Worm (Caenorhabditis elegans) whole organism, L4/young adult: ENCODE data around the gene F41G3.10.

ENCODE experiments used
- W03F9.2 ChIP-seq: fragments of 150-350 bp; optimal IDR thresholded peaks from 2 replicates; lab custom pipeline; 2014; ENCODE audit warnings: missing biosample characterization, missing genetic modification characterization
- dao-5 ChIP-seq: sonication (generic microtip); optimal IDR thresholded peaks from 2 replicates; lab custom pipeline; 2016; ENCODE audit warnings: missing genotype, missing genetic modification characterization, moderate library complexity, missing compliant biosample characterization
- him-1 ChIP-seq: sonication (generic microtip); optimal IDR thresholded peaks from 2 replicates; lab custom pipeline; 2016; ENCODE audit warnings: missing genotype, missing genetic modification reagents, missing genetic modification characterization, missing compliant biosample characterization

Gene F41G3.10

ce11 chrII:6706552-6707091 lies 42.7 kb downstream of the F41G3.10 start:
- TF ChIP-seq him-1 (no peak), dao-5 (tag; lab: Kevin White, UChicago) (no peak), W03F9.2 (tag; lab: Kevin White, UChicago) (no peak)

- TF ChIP-seq W03F9.2 (tag; lab: Kevin White, UChicago) (no peak), dao-5 (tag; lab: Kevin White, UChicago) (no peak), him-1 (no peak)
These were observed 43.6 kb downstream of the F41G3.10 start, which contains the start of gene rpy-1 for ce11 chrII:6705593-6706228. Gene rpy-1, minus strand, starts transcription at chrII:6705643.

ce11 chrII:6701497-6701896 lies 47.8 kb downstream of the F41G3.10 start, which contains the start of gene C18H9.6:
Gene C18H9.6, minus strand, starts transcription at chrII:6701625.
- TF ChIP-seq dao-5 (tag; lab: Kevin White, UChicago) (no peak), him-1 (no peak)

DNA sequence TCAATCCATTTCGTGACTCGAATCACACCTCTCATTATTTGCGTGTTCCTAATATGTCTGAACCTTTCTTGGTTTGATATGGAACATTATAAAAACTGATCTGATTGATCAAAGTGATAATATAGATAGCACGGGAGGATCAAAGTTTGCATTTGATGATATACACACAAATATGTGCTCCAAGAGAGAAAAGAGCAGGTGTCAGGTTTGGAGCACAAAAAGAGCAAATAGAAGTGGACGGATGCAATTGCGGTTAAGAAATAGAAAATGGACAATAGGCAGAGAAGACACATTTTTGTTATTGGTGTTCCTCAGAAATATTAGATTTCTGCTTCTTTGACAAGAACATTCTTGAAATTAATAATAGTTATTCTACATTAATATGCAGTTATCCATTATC lies 50.5 kb downstream of the F41G3.10 start, which contains the start of gene C18H9.1:
Gene C18H9.1 (plus strand): TSS at position 301 of the 400 bp plus-strand sequence.
- no peak for TF ChIP-seq him-1
